Worm (Caenorhabditis elegans) whole organism, L4/young adult: ENCODE results near the gene rps-18.

Source experiments
- W03F9.2 ChIP-seq: fragments of 150-350 bp; optimal IDR thresholded peaks from 2 replicates; lab custom pipeline; 2014; ENCODE audit warnings: missing biosample characterization, missing genetic modification characterization
- him-1 ChIP-seq: sonication (generic microtip); optimal IDR thresholded peaks from 2 replicates; lab custom pipeline; 2016; ENCODE audit warnings: missing genotype, missing genetic modification reagents, missing genetic modification characterization, missing compliant biosample characterization

ce11 chrIV:14868560-14868959, 43.1 kb downstream of the rps-18 start:
- TF ChIP-seq him-1 (tag; lab: Kevin White, UChicago) (no peak), W03F9.2 (tag; lab: Kevin White, UChicago) (no peak)
